Worm (Caenorhabditis elegans): Measurements from ENCODE around the gene eat-3.

ce11 chrII:9289127-9289526, 35.5 kb upstream of the eat-3 start:
- TF ChIP-seq W03F9.2 (tag; optimal IDR thresholded peaks at IDR 0.05) (no peak), him-1 (tag; optimal IDR thresholded peaks at IDR 0.05) (no peak), dao-5 (tag; optimal IDR thresholded peaks at IDR 0.05) (no peak)
